Fruit fly (Drosophila melanogaster): Measurements from ENCODE around the gene CG9427.

CG9427 gene

DNA sequence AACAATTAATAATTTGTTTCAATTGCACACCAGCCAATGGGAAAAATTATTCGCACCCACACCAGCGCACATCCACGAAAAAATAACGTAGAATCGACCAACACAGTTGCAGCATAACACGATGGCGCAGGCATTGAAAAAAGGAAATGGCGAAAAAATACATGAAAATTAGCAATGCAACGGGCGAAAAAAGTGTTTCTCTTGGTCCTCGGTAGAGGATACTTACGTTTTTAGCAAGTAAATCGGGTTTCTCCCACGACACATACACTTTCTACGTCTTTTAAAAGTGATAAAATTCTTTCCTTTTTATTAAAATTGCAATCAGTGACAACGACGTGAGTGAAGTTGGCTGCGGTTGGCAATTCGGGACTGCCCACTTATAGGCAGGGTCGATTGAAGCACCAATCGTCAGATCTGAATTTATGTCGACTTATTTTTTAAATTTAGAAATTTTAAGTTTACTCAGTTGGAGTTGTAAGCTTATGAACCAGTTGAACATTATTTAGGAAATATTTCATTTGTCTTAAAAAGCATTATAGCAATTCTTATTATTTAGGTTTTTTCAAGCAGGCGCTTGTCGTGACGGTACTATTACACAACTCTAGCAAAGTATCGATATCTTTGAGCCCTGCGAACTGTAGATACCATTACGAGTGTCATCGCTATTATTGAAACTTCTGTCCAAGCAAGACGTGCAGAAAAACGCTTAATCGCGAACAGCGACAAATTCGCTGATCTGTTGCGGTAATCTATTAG is 49.2 kb downstream of the CG9427 start, which contains the start of the genes Kap-alpha3 and Son (continued):
- TF ChIP-seq her (GFP tag; optimal IDR thresholded peaks at IDR 0.05): peak; percentile 88
- TF ChIP-seq CG11560 (tag; IDR thresholded peaks at IDR 0.05): peak; percentile 71; the same call in 2 of the 3 replicates
- peak; percentile 83 for TF ChIP-seq az2 (GFP tag; optimal IDR thresholded peaks at IDR 0.05)
- TF ChIP-seq nmo (GFP tag; optimal IDR thresholded peaks at IDR 0.05): peak; percentile 95
- peak; percentile 95 for TF ChIP-seq Dad (GFP tag; optimal IDR thresholded peaks at IDR 0.05)
- TF ChIP-seq kah (GFP tag; optimal IDR thresholded peaks at IDR 0.05): peak; percentile 85
- peak; percentile 44 to 80 for TF ChIP-seq bsh (GFP tag; optimal IDR thresholded peaks at IDR 0.05)
- TF ChIP-seq CG12942 (GFP tag; optimal IDR thresholded peaks at IDR 0.05): peak; percentile 91
- peak; percentile 90 for TF ChIP-seq chm (GFP tag; IDR thresholded peaks at IDR 0.05)
- peak; percentile 78 for TF ChIP-seq CG31365 (tag; optimal IDR thresholded peaks at IDR 0.05)
- peak; percentile 96 for TF ChIP-seq zfh2 (GFP tag; optimal IDR thresholded peaks at IDR 0.05)
- peak; percentile 97 for TF ChIP-seq Sin3A (optimal IDR thresholded peaks at IDR 0.05)
- peak; percentile 63 for TF ChIP-seq TFAM (GFP tag; optimal IDR thresholded peaks at IDR 0.05)
- peak; percentile 72 for TF ChIP-seq CG5953 (GFP tag; IDR thresholded peaks at IDR 0.05)
- TF ChIP-seq Atf3 (GFP tag; optimal IDR thresholded peaks at IDR 0.05): peak; percentile 90
- TF ChIP-seq Ets97D (GFP tag; optimal IDR thresholded peaks at IDR 0.05): peak; percentile 99
- TF ChIP-seq Spps (tag; optimal IDR thresholded peaks at IDR 0.05): peak; percentile 82
- peak; percentile 92 for TF ChIP-seq bab2 (GFP tag; optimal IDR thresholded peaks at IDR 0.05)
- TF ChIP-seq nau (GFP tag; optimal IDR thresholded peaks at IDR 0.05): no peak
- TF ChIP-seq CG8944 (GFP tag; optimal IDR thresholded peaks at IDR 0.05): peak; percentile 93
- TF ChIP-seq CG13775 (GFP tag; optimal IDR thresholded peaks at IDR 0.05): peak; percentile 98
- peak; percentile 91 for TF ChIP-seq CG6272 (GFP tag; IDR thresholded peaks at IDR 0.05)
- TF ChIP-seq chn (GFP tag; optimal IDR thresholded peaks at IDR 0.05): peak; percentile 93
- peak; percentile 59 for TF ChIP-seq pros (GFP tag; optimal IDR thresholded peaks at IDR 0.05)
- peak; percentile 92 for TF ChIP-seq NK7.1 (GFP tag; optimal IDR thresholded peaks at IDR 0.05)
- TF ChIP-seq MBD-R2 (GFP tag; IDR thresholded peaks at IDR 0.05): peak; percentile 67; the same call in 1 of the 2 replicates
- peak; percentile 85 for TF ChIP-seq hbn (GFP tag; IDR thresholded peaks at IDR 0.05; ENCODE audit: partially characterized antibody)
- peak; percentile 99 for TF ChIP-seq CG2116 (GFP tag; optimal IDR thresholded peaks at IDR 0.05)
- peak; percentile 79 for TF ChIP-seq CG10979 (tag; optimal IDR thresholded peaks at IDR 0.05)
- TF ChIP-seq CG18619 (GFP tag; optimal IDR thresholded peaks at IDR 0.05): peak; percentile 96
- TF ChIP-seq da (GFP tag; optimal IDR thresholded peaks at IDR 0.05): peak; percentile 83
- TF ChIP-seq CG9215 (GFP tag; IDR thresholded peaks at IDR 0.05): peak; percentile 90
- TF ChIP-seq CG30403 (GFP tag; optimal IDR thresholded peaks at IDR 0.05): peak; percentile 94
- TF ChIP-seq Asciz (GFP tag; optimal IDR thresholded peaks at IDR 0.05): peak; percentile 90
- TF ChIP-seq jigr1 (GFP tag; IDR thresholded peaks at IDR 0.05): peak; percentile 77; the same call in 2 of the 3 replicates
- TF ChIP-seq CG6683 (GFP tag; optimal IDR thresholded peaks at IDR 0.05): peak; percentile 85
- peak; percentile 74; the same call in 1 of the 2 replicates for TF ChIP-seq wdn (GFP tag; IDR thresholded peaks at IDR 0.05)
- peak; percentile 96 for TF ChIP-seq BEAF-32 (GFP tag; optimal IDR thresholded peaks at IDR 0.05)
- TF ChIP-seq CG10462 (GFP tag; optimal IDR thresholded peaks at IDR 0.05): peak; percentile 79
- peak; percentile 95 for TF ChIP-seq mam (GFP tag; optimal IDR thresholded peaks at IDR 0.05)
- peak; percentile 92 for TF ChIP-seq BtbVII (GFP tag; optimal IDR thresholded peaks at IDR 0.05)
- peak; percentile 90 for TF ChIP-seq wek (GFP tag; optimal IDR thresholded peaks at IDR 0.05)
- TF ChIP-seq twi (tag; optimal IDR thresholded peaks at IDR 0.05): peak; percentile 90
- TF ChIP-seq HLH4C (GFP tag; IDR thresholded peaks at IDR 0.05; ENCODE audit: partially characterized antibody): peak; percentile 75
- TF ChIP-seq C15 (GFP tag; IDR thresholded peaks at IDR 0.05): peak; percentile 80; the same call in 2 of the 3 replicates
- peak; percentile 91 for TF ChIP-seq ken (GFP tag; IDR thresholded peaks at IDR 0.05)
- TF ChIP-seq Doc3 (GFP tag; IDR thresholded peaks at IDR 0.05; ENCODE audit: partially characterized antibody): peak; percentile 88
- peak; percentile 93 for TF ChIP-seq Lhr (GFP tag; optimal IDR thresholded peaks at IDR 0.05)
- peak; percentile 77 for TF ChIP-seq rib (GFP tag; IDR thresholded peaks at IDR 0.05)

All from whole organism, embryonic.